Worm (Caenorhabditis elegans) whole organism, midembryonic: ENCODE results near the gene Y47G7B.2.
"Not testable (repeated sequence)": the region's sequence is repeated elsewhere in the genome, so short reads cannot be mapped to it uniquely, and the experiment has no call there.

Experiments
- T22C8.4 ChIP-seq: fragments of 200-800 bp; sonication (Bioruptor generic); IDR thresholded peaks from 2 replicates; pipeline ENCODE4 v1.3.6; 2022; ENCODE audit warnings: missing genetic modification characterization, missing compliant biosample characterization
- cog-1 ChIP-seq: sonication (generic microtip); optimal IDR thresholded peaks from 2 replicates; lab custom pipeline; 2016; ENCODE audit warnings: missing genetic modification characterization, missing compliant biosample characterization
- flt-1 ChIP-seq: fragments of 200-800 bp; sonication (Bioruptor generic); IDR thresholded peaks from 2 replicates; pipeline ENCODE4 v1.3.6; 2022; ENCODE audit warnings: missing genetic modification characterization, missing compliant biosample characterization
- klf-2 ChIP-seq: fragments of 200-800 bp; sonication (Bioruptor generic); conservative IDR thresholded peaks from 2 replicates; pipeline ENCODE4 v1.3.6; 2022; ENCODE audit warnings: missing genetic modification reagents, missing genetic modification characterization, missing compliant biosample characterization
- med-1 ChIP-seq: sonication (generic microtip); optimal IDR thresholded peaks from 2 replicates; lab custom pipeline; 2017; ENCODE audit warnings: missing genetic modification characterization, mild to moderate bottlenecking, missing compliant biosample characterization, antibody characterized with exemption, missing genetic modification reagents; ENCODE audit not compliant: insufficient read depth
- ref-1 ChIP-seq: fragments of 200-800 bp; sonication (Bioruptor generic); conservative IDR thresholded peaks from 2 replicates; pipeline ENCODE4 v1.3.6; 2022; ENCODE audit warnings: missing genetic modification reagents, missing genetic modification characterization, missing compliant biosample characterization
- tab-1 ChIP-seq: fragments of 200-800 bp; sonication (Bioruptor generic); IDR thresholded peaks from 2 replicates; pipeline ENCODE4 v1.3.6; 2022; ENCODE audit warnings: missing genetic modification characterization, missing compliant biosample characterization
- ztf-23 ChIP-seq: fragments of 200-800 bp; sonication (Bioruptor generic); IDR thresholded peaks from 2 replicates; pipeline ENCODE4 v1.3.6; 2022; ENCODE audit warnings: missing genetic modification reagents, missing genetic modification characterization, missing compliant biosample characterization
- ztf-29 ChIP-seq: fragments of 200-800 bp; sonication (Bioruptor generic); IDR thresholded peaks from 2 replicates; pipeline ENCODE4 v1.3.6; 2022; ENCODE audit warnings: missing genetic modification reagents, missing genetic modification characterization, missing compliant biosample characterization

Gene Y47G7B.2

DNA sequence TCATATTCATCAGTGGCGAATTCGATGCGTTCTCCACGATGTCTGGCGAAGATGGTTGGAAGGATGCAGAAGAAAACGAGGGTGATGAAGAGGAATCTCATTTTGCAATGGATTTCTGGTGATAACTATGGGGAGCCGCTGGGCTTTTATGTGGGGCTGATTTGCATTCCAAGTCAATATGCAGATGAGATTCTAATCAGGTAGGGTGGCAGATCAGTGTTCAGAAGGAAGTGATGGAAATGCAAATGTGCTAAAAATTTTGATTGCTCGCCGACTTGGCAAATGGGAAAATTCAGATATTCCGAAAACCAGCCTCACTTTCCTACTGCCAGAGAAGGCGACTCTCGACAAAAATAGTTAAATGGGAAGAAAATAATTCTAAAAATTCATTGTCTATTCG is 17.7 kb downstream of the Y47G7B.2 start, which contains the start of gene nspf-3:
Gene nspf-3, minus strand, starts transcription at position 101 of the 400 bp plus-strand sequence.
- no peak for TF ChIP-seq klf-2
- TF ChIP-seq med-1 (GFP tag; lab: Kevin White, UChicago): no peak
- no peak for TF ChIP-seq ztf-23 (GFP tag; lab: Robert Waterston, UW)
- TF ChIP-seq tab-1 (GFP tag; lab: Robert Waterston, UW): no peak
- no peak for TF ChIP-seq ref-1 (GFP tag; lab: Robert Waterston, UW)
- TF ChIP-seq ztf-29 (GFP tag; lab: Robert Waterston, UW): no peak
- TF ChIP-seq flt-1: no peak
- no peak for TF ChIP-seq T22C8.4 (GFP tag; lab: Robert Waterston, UW)
- TF ChIP-seq cog-1 (tag; lab: Kevin White, UChicago): no peak

DNA sequence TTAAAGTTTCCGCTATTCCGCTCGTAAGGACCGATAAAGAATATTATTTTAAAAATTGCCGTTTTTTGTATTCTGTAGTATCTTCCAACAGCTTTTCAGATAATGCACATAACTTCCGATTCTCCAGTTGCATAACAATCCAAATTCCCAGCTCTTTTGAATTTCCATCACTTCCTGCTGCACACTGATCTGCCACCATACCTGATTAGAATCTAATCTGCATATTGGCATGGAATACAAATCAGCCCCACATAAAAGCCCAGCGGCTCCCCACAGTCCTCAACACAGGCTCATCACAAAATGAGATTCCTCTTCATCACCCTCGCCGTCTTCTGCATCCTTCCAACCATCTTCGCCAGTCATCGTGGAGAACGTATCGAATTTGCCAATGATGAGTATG is 19.2 kb downstream of the Y47G7B.2 start, which contains the start of gene nspf-2:
Gene nspf-2, plus strand, starts transcription at position 301 of the 400 bp plus-strand sequence.
- not testable (repeated sequence) for TF ChIP-seq ref-1 (GFP tag; lab: Robert Waterston, UW); cog-1 (tag; lab: Kevin White, UChicago); tab-1 (GFP tag; lab: Robert Waterston, UW)

DNA sequence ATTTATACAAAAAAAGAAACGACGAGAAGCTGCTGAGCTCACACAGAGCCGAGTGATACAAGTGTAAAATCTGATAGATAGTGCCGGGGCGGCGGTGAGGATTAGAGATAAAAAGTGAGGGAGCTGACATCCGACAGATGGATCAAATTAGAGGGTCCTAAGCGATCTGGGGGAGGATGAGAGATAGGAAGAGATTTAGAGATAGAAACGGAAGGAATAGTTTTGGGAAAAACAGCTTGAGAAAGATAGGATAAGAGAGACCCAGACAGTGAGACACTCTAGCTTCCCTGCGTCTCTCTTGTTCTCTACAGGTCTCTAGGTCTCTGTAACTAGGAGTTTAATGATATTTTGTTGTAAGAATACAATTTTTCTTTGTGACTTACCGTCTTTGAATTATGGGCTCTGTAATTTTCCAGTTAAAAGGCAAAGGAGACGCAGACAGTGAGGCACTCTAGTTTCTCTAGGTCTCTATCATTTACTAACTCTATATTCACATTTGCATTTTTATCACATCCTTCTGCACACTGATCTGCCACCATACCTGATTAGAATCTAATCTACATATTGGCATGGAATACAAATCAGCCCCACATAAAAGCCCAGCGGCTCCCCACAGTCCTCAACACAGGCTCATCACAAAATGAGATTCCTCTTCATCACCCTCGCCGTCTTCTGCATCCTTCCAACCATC is 20.7 kb downstream of the Y47G7B.2 start, which contains the start of the genes sup-9 and nspf-1:
Gene sup-9, minus strand, starts transcription at position 43 of the 691 bp plus-strand sequence.
Gene nspf-1, plus strand, starts transcription at position 641 of the 691 bp plus-strand sequence.
- TF ChIP-seq med-1 (GFP tag; lab: Kevin White, UChicago) (no peak), T22C8.4 (GFP tag; lab: Robert Waterston, UW) (no peak), ztf-23 (GFP tag; lab: Robert Waterston, UW) (no peak), ztf-29 (GFP tag; lab: Robert Waterston, UW) (no peak), cog-1 (tag; lab: Kevin White, UChicago) (no peak), flt-1 (no peak), tab-1 (GFP tag; lab: Robert Waterston, UW) (no peak), klf-2 (no peak), ref-1 (GFP tag; lab: Robert Waterston, UW) (no peak)

DNA sequence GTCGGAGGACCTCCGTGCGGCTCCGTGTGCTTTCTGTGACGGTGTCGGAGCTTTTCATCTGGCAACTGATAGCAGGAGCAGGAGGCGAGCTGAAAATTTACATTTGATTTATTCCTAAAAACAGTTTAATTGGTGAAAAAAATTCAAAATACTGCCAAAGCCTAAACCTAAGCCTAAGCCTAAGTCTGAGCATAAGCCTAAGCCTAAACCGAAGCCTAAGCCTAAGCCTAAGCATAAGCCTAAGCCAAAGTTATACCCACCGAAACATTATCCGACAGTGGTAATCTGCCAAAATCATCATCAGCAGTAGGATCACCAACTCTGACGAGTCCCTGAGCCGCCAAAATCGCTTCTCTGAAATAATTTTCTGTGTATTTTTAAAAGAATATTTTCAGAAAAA is 23.0 kb downstream of the Y47G7B.2 start:
- TF ChIP-seq cog-1 (tag; lab: Kevin White, UChicago) (no peak), ztf-29 (GFP tag; lab: Robert Waterston, UW) (no peak), ref-1 (GFP tag; lab: Robert Waterston, UW) (no peak), T22C8.4 (GFP tag; lab: Robert Waterston, UW) (no peak), med-1 (GFP tag; lab: Kevin White, UChicago) (no peak), klf-2 (no peak), tab-1 (GFP tag; lab: Robert Waterston, UW) (no peak), ztf-23 (GFP tag; lab: Robert Waterston, UW) (no peak), flt-1 (no peak)

- TF ChIP-seq med-1 (GFP tag; lab: Kevin White, UChicago): no peak
- no peak for TF ChIP-seq ztf-23 (GFP tag; lab: Robert Waterston, UW)
- no peak for TF ChIP-seq tab-1 (GFP tag; lab: Robert Waterston, UW)
- TF ChIP-seq ref-1 (GFP tag; lab: Robert Waterston, UW): no peak
Observed at ce11 chrII:2684208-2684607, 23.6 kb downstream of the Y47G7B.2 start, which contains the start of gene ceh-87. ceh-87 (minus strand) TSS chrII:2684308.

DNA sequence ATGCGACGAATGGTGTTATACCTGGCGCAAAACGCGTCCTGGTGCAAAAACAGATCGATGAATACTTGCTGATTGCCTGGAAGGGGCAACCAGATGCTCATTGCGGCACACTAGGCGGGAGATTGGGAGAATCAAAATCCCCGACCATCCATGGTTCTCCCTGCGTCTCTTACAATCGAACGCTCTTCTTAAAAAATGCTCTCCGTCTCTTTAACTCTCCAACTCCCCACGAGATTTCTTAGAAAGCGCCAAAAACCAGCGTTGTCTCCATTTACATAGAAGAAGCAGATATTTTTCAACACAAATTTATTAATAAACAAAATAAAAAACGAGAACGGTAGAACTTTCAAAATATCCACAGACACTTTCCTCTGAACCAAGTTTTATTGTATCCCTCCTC is 26.7 kb downstream of the Y47G7B.2 start, which contains the start of gene F34D6.1:
Gene F34D6.1, minus strand, starts transcription at position 101 of the 400 bp plus-strand sequence.
- TF ChIP-seq ztf-23 (GFP tag; lab: Robert Waterston, UW) (no peak), T22C8.4 (GFP tag; lab: Robert Waterston, UW) (no peak), tab-1 (GFP tag; lab: Robert Waterston, UW) (no peak), med-1 (GFP tag; lab: Kevin White, UChicago) (no peak), cog-1 (tag; lab: Kevin White, UChicago) (no peak), flt-1 (no peak), klf-2 (no peak), ztf-29 (GFP tag; lab: Robert Waterston, UW) (no peak)

- TF ChIP-seq flt-1 (no peak), T22C8.4 (GFP tag; lab: Robert Waterston, UW) (no peak), ztf-23 (GFP tag; lab: Robert Waterston, UW) (no peak), med-1 (GFP tag; lab: Kevin White, UChicago) (no peak), ztf-29 (GFP tag; lab: Robert Waterston, UW) (no peak), ref-1 (GFP tag; lab: Robert Waterston, UW) (no peak), klf-2 (no peak), tab-1 (GFP tag; lab: Robert Waterston, UW) (no peak), cog-1 (tag; lab: Kevin White, UChicago) (no peak)
Observed at ce11 chrII:2677534-2678168, 30.2 kb downstream of the Y47G7B.2 start, which contains the start of gene F22E5.17. F22E5.17 (plus strand) TSS chrII:2678041.

DNA sequence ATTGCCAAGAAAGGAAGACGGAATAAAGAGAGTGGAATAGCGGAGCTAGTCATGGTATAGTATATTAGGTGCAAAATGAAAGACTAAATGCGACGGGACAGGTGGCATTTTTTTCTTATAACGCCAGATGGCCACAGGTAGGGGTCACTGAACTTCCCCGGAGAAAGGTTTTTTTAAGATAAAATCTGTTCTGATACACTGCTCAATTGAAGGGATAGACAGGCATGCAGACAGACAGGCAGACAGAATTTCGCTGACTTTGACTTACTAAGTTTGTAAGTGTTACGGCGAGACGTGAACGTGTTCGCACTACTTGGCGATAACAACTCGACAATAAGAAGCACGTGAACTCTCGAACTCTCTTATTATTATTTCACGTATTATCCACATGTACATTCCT is 34.3 kb downstream of the Y47G7B.2 start, which contains the start of the genes F22E5.20 and F22E5.1:
Gene F22E5.20, minus strand, starts transcription at position 101 of the 400 bp plus-strand sequence.
Gene F22E5.1, plus strand, starts transcription at position 242 of the 400 bp plus-strand sequence.
- TF ChIP-seq T22C8.4 (GFP tag; lab: Robert Waterston, UW); med-1 (GFP tag; lab: Kevin White, UChicago); cog-1 (tag; lab: Kevin White, UChicago): not testable (repeated sequence)

DNA sequence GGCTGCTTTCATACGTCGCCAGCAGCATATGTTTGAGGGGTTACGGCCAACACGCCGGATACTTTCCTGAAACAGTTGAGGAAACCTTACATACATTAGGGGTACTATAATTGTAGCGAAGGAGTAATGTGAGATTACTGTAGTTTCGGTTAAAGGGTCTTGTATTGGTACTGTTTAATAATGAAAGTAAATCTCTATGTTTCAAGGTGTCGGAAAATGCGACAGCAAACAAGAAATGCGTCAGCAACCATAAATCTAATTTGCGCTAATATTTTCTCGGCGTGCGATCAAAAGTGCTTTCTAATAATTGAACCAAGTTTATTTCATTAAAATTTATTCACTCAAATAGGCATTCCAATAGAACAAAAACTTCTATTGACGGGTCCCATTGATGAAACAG is 35.5 kb downstream of the Y47G7B.2 start, which contains the start of gene sri-57:
Gene sri-57, minus strand, starts transcription at position 101 of the 400 bp plus-strand sequence.
- not testable (repeated sequence) for TF ChIP-seq klf-2; cog-1 (tag; lab: Kevin White, UChicago); med-1 (GFP tag; lab: Kevin White, UChicago)
